ENCODE assay signal across 2 fruit fly cellular contexts in the genomic region with DNA sequence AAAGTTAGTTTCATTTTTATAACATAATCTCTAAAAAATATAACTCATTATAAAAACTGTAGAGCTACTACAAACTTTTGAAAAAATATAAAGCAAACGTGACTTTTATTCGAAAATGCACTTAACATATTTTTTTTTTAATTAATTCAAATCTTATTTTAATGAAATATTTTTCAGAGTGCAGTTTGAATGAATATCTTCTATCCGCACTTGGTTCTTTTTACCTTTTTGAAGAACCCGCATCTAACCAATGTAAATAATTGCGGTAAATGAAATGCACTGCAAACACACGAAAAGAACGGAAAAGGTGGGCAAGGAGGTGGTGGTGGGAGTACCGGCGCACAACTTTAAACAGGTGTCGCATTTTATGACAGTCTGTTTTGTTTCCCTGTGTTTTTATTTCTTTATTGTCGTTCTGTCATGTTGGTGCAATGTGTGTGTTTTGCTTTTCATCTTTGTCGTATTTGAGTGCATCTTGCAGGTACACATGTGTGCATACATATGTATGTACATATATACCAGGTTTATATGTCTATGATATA.
TF ChIP-seq lines count a peak whose summit lies in the region.

No protein-coding gene starts in this region.

TF ChIP-seq in whole organism, adult, 20 proteins besides CTCF, POLR2A, EP300 and RAD21 (continued from another document):
- no peak for TF ChIP-seq tj (GFP tag; optimal IDR thresholded peaks at IDR 0.05; lab: Kevin White, UChicago)
- no peak for TF ChIP-seq CG1620 (GFP tag; optimal IDR thresholded peaks at IDR 0.05; lab: Kevin White, UChicago)
TF ChIP-seq in whole organism, adult: peak in this region for 3.

TF ChIP-seq in whole organism, embryonic, 481 proteins besides CTCF, POLR2A, EP300 and RAD21 (continued from another document and continues in another):
- TF ChIP-seq CG6791 (GFP tag; IDR thresholded peaks at IDR 0.05; lab: Robert Waterston, UW; ENCODE audit: partially characterized antibody) (no peak), CG7357 (GFP tag; IDR thresholded peaks at IDR 0.05; lab: Robert Waterston, UW) (no peak), ro (GFP tag; IDR thresholded peaks at IDR 0.05; lab: Robert Waterston, UW) (no peak), run (tag; optimal IDR thresholded peaks at IDR 0.05; lab: Kevin White, UChicago) (no peak), CG14710 (tag; optimal IDR thresholded peaks at IDR 0.05; lab: Kevin White, UChicago) (peak; percentile 45), Kr (GFP tag; optimal IDR thresholded peaks at IDR 0.05; lab: Kevin White, UChicago) (peak; percentile 70), CG17186 (GFP tag; optimal IDR thresholded peaks at IDR 0.05; lab: Kevin White, UChicago) (no peak), HLHmδ (GFP tag; optimal IDR thresholded peaks at IDR 0.05; lab: Kevin White, UChicago) (no peak), CG13775 (GFP tag; optimal IDR thresholded peaks at IDR 0.05; lab: Kevin White, UChicago) (no peak), vnd (GFP tag; IDR thresholded peaks at IDR 0.05; lab: Robert Waterston, UW; ENCODE audit: partially characterized antibody) (no peak), CG6765 (GFP tag; optimal IDR thresholded peaks at IDR 0.05; lab: Kevin White, UChicago) (no peak), CG9932 (GFP tag; IDR thresholded peaks at IDR 0.05; lab: Robert Waterston, UW) (no peak), pros (GFP tag; optimal IDR thresholded peaks at IDR 0.05; lab: Kevin White, UChicago) (peak; percentile 7), CG2875 (GFP tag; optimal IDR thresholded peaks at IDR 0.05; lab: Kevin White, UChicago) (peak; percentile 46), E2f2 (GFP tag; IDR thresholded peaks at IDR 0.05; lab: Robert Waterston, UW) (no peak), maf-S (GFP tag; optimal IDR thresholded peaks at IDR 0.05; lab: Kevin White, UChicago) (no peak), Oaz (GFP tag; IDR thresholded peaks at IDR 0.05; lab: Robert Waterston, UW) (no peak), crol (GFP tag; IDR thresholded peaks at IDR 0.05; lab: Robert Waterston, UW) (peak; percentile 53; the same call in 1 of the 2 replicates), kni (GFP tag; optimal IDR thresholded peaks at IDR 0.05; lab: Kevin White, UChicago) (peak; percentile 45), CG6175 (GFP tag; IDR thresholded peaks at IDR 0.05; lab: Robert Waterston, UW) (no peak), CG32767 (GFP tag; IDR thresholded peaks at IDR 0.05; lab: Robert Waterston, UW) (0 out of 2 replicates have a peak, but pooled peaks have one; percentile 20), hb (GFP tag; IDR thresholded peaks at IDR 0.05; lab: Robert Waterston, UW; ENCODE audit: partially characterized antibody) (no peak), CG16779 (GFP tag; IDR thresholded peaks at IDR 0.05; lab: Robert Waterston, UW) (no peak), onecut (GFP tag; IDR thresholded peaks at IDR 0.05; lab: Robert Waterston, UW) (peak; percentile 7; the same call in 1 of the 2 replicates), Vsx1 (GFP tag; optimal IDR thresholded peaks at IDR 0.05; lab: Kevin White, UChicago) (no peak), Blimp-1 (GFP tag; optimal IDR thresholded peaks at IDR 0.05; lab: Kevin White, UChicago) (peak; percentile 48), CG2199 (GFP tag; IDR thresholded peaks at IDR 0.05; lab: Robert Waterston, UW) (0 out of 3 replicates have a peak, but pooled peaks have one; percentile 14), lola (GFP tag; optimal IDR thresholded peaks at IDR 0.05; lab: Kevin White, UChicago) (peak in 1 of 3 experiments; percentile 27), fd96Cb (tag; optimal IDR thresholded peaks at IDR 0.05; lab: Kevin White, UChicago) (peak; percentile 0), CG8089 (GFP tag; optimal IDR thresholded peaks at IDR 0.05; lab: Kevin White, UChicago) (no peak), CG8388 (GFP tag; optimal IDR thresholded peaks at IDR 0.05; lab: Kevin White, UChicago) (peak; percentile 59), Dek (tag; optimal IDR thresholded peaks at IDR 0.05; lab: Kevin White, UChicago) (no peak), CG6654 (GFP tag; optimal IDR thresholded peaks at IDR 0.05; lab: Kevin White, UChicago) (no peak), CG11504 (tag; optimal IDR thresholded peaks at IDR 0.05; lab: Kevin White, UChicago) (peak; percentile 43), lov (optimal IDR thresholded peaks at IDR 0.05; lab: Kevin White, UChicago) (no peak), lov (GFP tag; IDR thresholded peaks at IDR 0.05; lab: Robert Waterston, UW) (peak; percentile 12; the same call in 1 of the 3 replicates), CG31441 (GFP tag; IDR thresholded peaks at IDR 0.05; lab: Robert Waterston, UW) (peak; percentile 50; the same call in 1 of the 2 replicates), Tbp (GFP tag; optimal IDR thresholded peaks at IDR 0.05; lab: Kevin White, UChicago) (no peak), twi (tag; optimal IDR thresholded peaks at IDR 0.05; lab: Kevin White, UChicago) (peak; percentile 95), HLH3B (GFP tag; IDR thresholded peaks at IDR 0.05; lab: Robert Waterston, UW) (no peak), CG15479 (GFP tag; optimal IDR thresholded peaks at IDR 0.05; lab: Kevin White, UChicago) (peak; percentile 1), D (optimal IDR thresholded peaks at IDR 0.05; lab: Kevin White, UChicago) (no peak), D (GFP tag; optimal IDR thresholded peaks at IDR 0.05; lab: Kevin White, UChicago) (peak; percentile 41), CG7271 (tag; optimal IDR thresholded peaks at IDR 0.05; lab: Kevin White, UChicago) (peak; percentile 48), gcm2 (GFP tag; optimal IDR thresholded peaks at IDR 0.05; lab: Kevin White, UChicago) (no peak), Sox102F (GFP tag; optimal IDR thresholded peaks at IDR 0.05; lab: Kevin White, UChicago) (peak; percentile 10), Awh (GFP tag; IDR thresholded peaks at IDR 0.05; lab: Robert Waterston, UW) (no peak; the same call in 1 of the 2 replicates), CG11696 (GFP tag; IDR thresholded peaks at IDR 0.05; lab: Robert Waterston, UW) (no peak), Nf-YA (GFP tag; IDR thresholded peaks at IDR 0.05; lab: Robert Waterston, UW) (no peak), MBD-R2 (GFP tag; IDR thresholded peaks at IDR 0.05; lab: Robert Waterston, UW) (no peak), CG33557 (GFP tag; optimal IDR thresholded peaks at IDR 0.05; lab: Kevin White, UChicago) (peak; percentile 24), danr (GFP tag; IDR thresholded peaks at IDR 0.05; lab: Robert Waterston, UW) (no peak), CG11723 (GFP tag; optimal IDR thresholded peaks at IDR 0.05; lab: Kevin White, UChicago) (no peak), CG9215 (GFP tag; IDR thresholded peaks at IDR 0.05; lab: Robert Waterston, UW) (no peak), p53 (GFP tag; optimal IDR thresholded peaks at IDR 0.05; lab: Kevin White, UChicago) (no peak), tap (tag; optimal IDR thresholded peaks at IDR 0.05; lab: Kevin White, UChicago) (peak; percentile 40), ara (GFP tag; IDR thresholded peaks at IDR 0.05; lab: Robert Waterston, UW) (peak; percentile 61; the same call in 1 of the 2 replicates), nmo (GFP tag; optimal IDR thresholded peaks at IDR 0.05; lab: Kevin White, UChicago) (peak; percentile 28), bsh (GFP tag; optimal IDR thresholded peaks at IDR 0.05; lab: Kevin White, UChicago) (peak in 1 of 2 experiments; percentile 60), CG13424 (tag; optimal IDR thresholded peaks at IDR 0.05; lab: Kevin White, UChicago) (no peak), CG4707 (GFP tag; optimal IDR thresholded peaks at IDR 0.05; lab: Kevin White, UChicago) (peak; percentile 28), CG18764 (GFP tag; optimal IDR thresholded peaks at IDR 0.05; lab: Kevin White, UChicago) (no peak), gsb-n (tag; optimal IDR thresholded peaks at IDR 0.05; lab: Kevin White, UChicago) (peak; percentile 57), TFAM (GFP tag; optimal IDR thresholded peaks at IDR 0.05; lab: Kevin White, UChicago) (no peak), ttk (GFP tag; IDR thresholded peaks at IDR 0.05; lab: Robert Waterston, UW) (no peak), Med (GFP tag; lab: Kevin White, UChicago) (peak; percentile 26), CG17361 (GFP tag; IDR thresholded peaks at IDR 0.05; lab: Robert Waterston, UW) (peak; percentile 53; the same call in 1 of the 3 replicates), sc (optimal IDR thresholded peaks at IDR 0.05; lab: Kevin White, UChicago) (no peak), sc (GFP tag; optimal IDR thresholded peaks at IDR 0.05; lab: Kevin White, UChicago) (no peak), Fer1 (GFP tag; optimal IDR thresholded peaks at IDR 0.05; lab: Kevin White, UChicago) (no peak), nerfin-1 (tag; optimal IDR thresholded peaks at IDR 0.05; lab: Kevin White, UChicago) (no peak), CG2116 (GFP tag; optimal IDR thresholded peaks at IDR 0.05; lab: Kevin White, UChicago) (no peak), CG1529 (GFP tag; optimal IDR thresholded peaks at IDR 0.05; lab: Kevin White, UChicago) (peak; percentile 28), pb (GFP tag; optimal IDR thresholded peaks at IDR 0.05; lab: Kevin White, UChicago) (no peak), exex (tag; optimal IDR thresholded peaks at IDR 0.05; lab: Kevin White, UChicago) (no peak), CG1603 (tag; optimal IDR thresholded peaks at IDR 0.05; lab: Kevin White, UChicago) (peak; percentile 36), CG12236 (GFP tag; optimal IDR thresholded peaks at IDR 0.05; lab: Kevin White, UChicago) (peak; percentile 8), bbx (GFP tag; IDR thresholded peaks at IDR 0.05; lab: Robert Waterston, UW; ENCODE audit: partially characterized antibody) (no peak), CG2678 (tag; optimal IDR thresholded peaks at IDR 0.05; lab: Kevin White, UChicago) (peak; percentile 4), emc (GFP tag; optimal IDR thresholded peaks at IDR 0.05; lab: Kevin White, UChicago) (no peak), ac (GFP tag; optimal IDR thresholded peaks at IDR 0.05; lab: Kevin White, UChicago) (no peak), Sry-β (GFP tag; optimal IDR thresholded peaks at IDR 0.05; lab: Kevin White, UChicago) (no peak), CG5180 (GFP tag; optimal IDR thresholded peaks at IDR 0.05; lab: Kevin White, UChicago) (peak; percentile 34), dmrt99B (tag; optimal IDR thresholded peaks at IDR 0.05; lab: Kevin White, UChicago) (peak; percentile 28), CG9609 (GFP tag; optimal IDR thresholded peaks at IDR 0.05; lab: Kevin White, UChicago) (no peak), ci (GFP tag; IDR thresholded peaks at IDR 0.05; lab: Robert Waterston, UW) (peak; percentile 14; the same call in 1 of the 3 replicates), usp (GFP tag; optimal IDR thresholded peaks at IDR 0.05; lab: Kevin White, UChicago) (no peak), org-1 (GFP tag; optimal IDR thresholded peaks at IDR 0.05; lab: Kevin White, UChicago) (peak; percentile 2), PHDP (tag; optimal IDR thresholded peaks at IDR 0.05; lab: Kevin White, UChicago) (peak; percentile 10), CG10979 (tag; optimal IDR thresholded peaks at IDR 0.05; lab: Kevin White, UChicago) (peak; percentile 36), CG14014 (GFP tag; IDR thresholded peaks at IDR 0.05; lab: Robert Waterston, UW) (no peak), CG10543 (GFP tag; optimal IDR thresholded peaks at IDR 0.05; lab: Kevin White, UChicago) (no peak), CG3407 (GFP tag; optimal IDR thresholded peaks at IDR 0.05; lab: Kevin White, UChicago) (no peak), nom (GFP tag; optimal IDR thresholded peaks at IDR 0.05; lab: Kevin White, UChicago) (no peak), chif (GFP tag; optimal IDR thresholded peaks at IDR 0.05; lab: Kevin White, UChicago) (no peak), CG12391 (tag; optimal IDR thresholded peaks at IDR 0.05; lab: Kevin White, UChicago) (peak; percentile 43), CG1647 (GFP tag; optimal IDR thresholded peaks at IDR 0.05; lab: Kevin White, UChicago) (no peak), Six4 (GFP tag; optimal IDR thresholded peaks at IDR 0.05; lab: Kevin White, UChicago) (no peak), CG11085 (GFP tag; IDR thresholded peaks at IDR 0.05; lab: Robert Waterston, UW) (no peak), CG7839 (tag; optimal IDR thresholded peaks at IDR 0.05; lab: Kevin White, UChicago) (peak; percentile 29), CG15601 (tag; optimal IDR thresholded peaks at IDR 0.05; lab: Kevin White, UChicago) (peak; percentile 42), CG30020 (tag; optimal IDR thresholded peaks at IDR 0.05; lab: Kevin White, UChicago) (no peak), D19A (tag; optimal IDR thresholded peaks at IDR 0.05; lab: Kevin White, UChicago) (no peak), Ssrp (tag; optimal IDR thresholded peaks at IDR 0.05; lab: Kevin White, UChicago) (peak; percentile 13), row (GFP tag; IDR thresholded peaks at IDR 0.05; lab: Robert Waterston, UW) (no peak; the same call in 2 of the 3 replicates), Nf-YB (GFP tag; optimal IDR thresholded peaks at IDR 0.05; lab: Kevin White, UChicago) (no peak), Oli (tag; optimal IDR thresholded peaks at IDR 0.05; lab: Kevin White, UChicago) (peak; percentile 28), fd64A (GFP tag; optimal IDR thresholded peaks at IDR 0.05; lab: Kevin White, UChicago) (peak; percentile 60), CoRest (tag; optimal IDR thresholded peaks at IDR 0.05; lab: Kevin White, UChicago) (peak; percentile 14), Ptx1 (GFP tag; IDR thresholded peaks at IDR 0.05; lab: Robert Waterston, UW) (no peak; the same call in 1 of the 2 replicates), ATbp (GFP tag; optimal IDR thresholded peaks at IDR 0.05; lab: Kevin White, UChicago) (peak; percentile 75), unc-4 (GFP tag; IDR thresholded peaks at IDR 0.05; lab: Robert Waterston, UW; ENCODE audit: partially characterized antibody) (no peak), oc (tag; optimal IDR thresholded peaks at IDR 0.05; lab: Kevin White, UChicago) (no peak), dmrt11E (tag; optimal IDR thresholded peaks at IDR 0.05; lab: Kevin White, UChicago) (peak; percentile 36), CG2712 (tag; optimal IDR thresholded peaks at IDR 0.05; lab: Kevin White, UChicago) (peak; percentile 51), phol (tag; optimal IDR thresholded peaks at IDR 0.05; lab: Kevin White, UChicago) (peak; percentile 16), CG6813 (GFP tag; optimal IDR thresholded peaks at IDR 0.05; lab: Kevin White, UChicago) (peak; percentile 33), hth (optimal IDR thresholded peaks at IDR 0.05; lab: Kevin White, UChicago) (no peak), schlank (tag; optimal IDR thresholded peaks at IDR 0.05; lab: Kevin White, UChicago) (no peak), Hr51 (GFP tag; optimal IDR thresholded peaks at IDR 0.05; lab: Kevin White, UChicago) (peak in 1 of 2 experiments; percentile 47), Chrac-16 (GFP tag; optimal IDR thresholded peaks at IDR 0.05; lab: Kevin White, UChicago) (no peak), CG10267 (tag; optimal IDR thresholded peaks at IDR 0.05; lab: Kevin White, UChicago) (peak; percentile 40), sens (GFP tag; lab: Kevin White, UChicago) (peak; percentile 79), CG11560 (tag; IDR thresholded peaks at IDR 0.05; lab: Robert Waterston, UW) (no peak), CG11247 (GFP tag; IDR thresholded peaks at IDR 0.05; lab: Robert Waterston, UW) (no peak)
